Worm (Caenorhabditis elegans): ENCODE measurements around the gene mltn-8.

Gene mltn-8

ce11 chrV:417656-418353 lies 37.7 kb upstream of the mltn-8 start, which contains the start of gene irg-8:
TSS of gene irg-8 (minus strand) at chrV:417706.
- TF ChIP-seq elt-2 (tag; optimal IDR thresholded peaks at IDR 0.05) = peak; percentile 77
- no peak for TF ChIP-seq ceh-82 (tag; optimal IDR thresholded peaks at IDR 0.05)
- TF ChIP-seq pqm-1 (tag; optimal IDR thresholded peaks at IDR 0.05) = peak; percentile 25
- no peak for TF ChIP-seq R02D3.7 (tag; optimal IDR thresholded peaks at IDR 0.05)
- no peak for TF ChIP-seq lsy-12 (tag; optimal IDR thresholded peaks at IDR 0.05)
- no peak for TF ChIP-seq sea-2 (GFP tag; optimal IDR thresholded peaks at IDR 0.05)
- TF ChIP-seq nhr-77 (tag; optimal IDR thresholded peaks at IDR 0.05) = no peak
- no peak for TF ChIP-seq fkh-10 (GFP tag; optimal IDR thresholded peaks at IDR 0.05)
- TF ChIP-seq ZK546.5 (tag; optimal IDR thresholded peaks at IDR 0.05) = no peak
- TF ChIP-seq pha-4 (tag; optimal IDR thresholded peaks at IDR 0.05) = no peak
- no peak for TF ChIP-seq nhr-12 (tag; optimal IDR thresholded peaks at IDR 0.05)
- no peak for TF ChIP-seq ztf-4 (tag; optimal IDR thresholded peaks at IDR 0.05)

ce11 chrV:415072-415471 lies 35.0 kb upstream of the mltn-8 start:
- TF ChIP-seq nhr-43 (tag; optimal IDR thresholded peaks at IDR 0.05; ENCODE audit: poor library complexity, severe bottlenecking) (no peak), mml-1 (tag; optimal IDR thresholded peaks at IDR 0.05) (no peak), elt-3 (tag; optimal IDR thresholded peaks at IDR 0.05) (no peak), ceh-9 (tag; optimal IDR thresholded peaks at IDR 0.05) (no peak), elt-2 (tag; optimal IDR thresholded peaks at IDR 0.05) (peak; percentile 79), nhr-67 (tag; optimal IDR thresholded peaks at IDR 0.05) (no peak), mdl-1 (tag; optimal IDR thresholded peaks at IDR 0.05) (no peak), pqm-1 (tag; optimal IDR thresholded peaks at IDR 0.05) (peak; percentile 93), nfya-1 (tag; optimal IDR thresholded peaks at IDR 0.05; ENCODE audit: insufficient read depth) (no peak), nhr-11 (tag; optimal IDR thresholded peaks at IDR 0.05) (no peak), ceh-82 (tag; optimal IDR thresholded peaks at IDR 0.05) (no peak), unc-62 (GFP tag; optimal IDR thresholded peaks at IDR 0.05) (no peak)

ce11 chrV:414630-415029 lies 34.5 kb upstream of the mltn-8 start, which contains the start of gene dod-19:
TSS of gene dod-19 (minus strand) at chrV:414759.
- TF ChIP-seq ZK546.5 (tag; optimal IDR thresholded peaks at IDR 0.05) = no peak
- no peak for TF ChIP-seq elt-2 (tag; optimal IDR thresholded peaks at IDR 0.05)
- no peak for TF ChIP-seq fos-1 (tag; optimal IDR thresholded peaks at IDR 0.05)
- TF ChIP-seq unc-39 (tag; optimal IDR thresholded peaks at IDR 0.05) = no peak
- no peak for TF ChIP-seq nhr-28 (tag; optimal IDR thresholded peaks at IDR 0.05)
- no peak for TF ChIP-seq nhr-43 (tag; optimal IDR thresholded peaks at IDR 0.05; ENCODE audit: poor library complexity, severe bottlenecking)
- TF ChIP-seq nhr-67 (tag; optimal IDR thresholded peaks at IDR 0.05) = no peak
- TF ChIP-seq egl-27 (tag; optimal IDR thresholded peaks at IDR 0.05) = no peak
- TF ChIP-seq ztf-11 (tag; optimal IDR thresholded peaks at IDR 0.05) = no peak
- no peak for TF ChIP-seq snpc-4 (tag; optimal IDR thresholded peaks at IDR 0.05)
- no peak for TF ChIP-seq mdl-1 (tag; optimal IDR thresholded peaks at IDR 0.05)

ce11 chrV:412820-413219 lies 32.7 kb upstream of the mltn-8 start:
- TF ChIP-seq pqm-1 (tag; optimal IDR thresholded peaks at IDR 0.05) = no peak
- no peak for TF ChIP-seq nhr-23 (tag; optimal IDR thresholded peaks at IDR 0.05)
- TF ChIP-seq nhr-237 (tag; optimal IDR thresholded peaks at IDR 0.05) = no peak

ce11 chrV:404210-404669 lies 24.2 kb upstream of the mltn-8 start, which contains the start of gene nhr-252:
TSS of gene nhr-252 (plus strand) at chrV:404619.
- TF ChIP-seq ZK546.5 (tag; optimal IDR thresholded peaks at IDR 0.05) (no peak), ztf-4 (tag; optimal IDR thresholded peaks at IDR 0.05) (no peak), lin-15B (tag; optimal IDR thresholded peaks at IDR 0.05) (no peak), unc-62 (GFP tag; optimal IDR thresholded peaks at IDR 0.05) (no peak), zag-1 (tag; optimal IDR thresholded peaks at IDR 0.05) (no peak), ceh-16 (tag; optimal IDR thresholded peaks at IDR 0.05) (no peak), nhr-43 (tag; optimal IDR thresholded peaks at IDR 0.05; ENCODE audit: poor library complexity, severe bottlenecking) (no peak), ceh-9 (tag; optimal IDR thresholded peaks at IDR 0.05) (no peak), nhr-237 (tag; optimal IDR thresholded peaks at IDR 0.05) (no peak), fkh-10 (GFP tag; optimal IDR thresholded peaks at IDR 0.05) (no peak), tbx-2 (tag; optimal IDR thresholded peaks at IDR 0.05) (no peak), R02D3.7 (tag; optimal IDR thresholded peaks at IDR 0.05) (no peak)
